Worm (Caenorhabditis elegans) whole organism, L4/young adult: ENCODE measurements around the gene sra-6.

Experiments
- W03F9.2 ChIP-seq: fragments of 150-350 bp; optimal IDR thresholded peaks from 2 replicates; lab custom pipeline; 2014; ENCODE audit warnings: missing biosample characterization, missing genetic modification characterization
- dao-5 ChIP-seq: sonication (generic microtip); optimal IDR thresholded peaks from 2 replicates; lab custom pipeline; 2016; ENCODE audit warnings: missing genotype, missing genetic modification characterization, moderate library complexity, missing compliant biosample characterization
- him-1 ChIP-seq: sonication (generic microtip); optimal IDR thresholded peaks from 2 replicates; lab custom pipeline; 2016; ENCODE audit warnings: missing genotype, missing genetic modification reagents, missing genetic modification characterization, missing compliant biosample characterization

The sra-6 gene

DNA sequence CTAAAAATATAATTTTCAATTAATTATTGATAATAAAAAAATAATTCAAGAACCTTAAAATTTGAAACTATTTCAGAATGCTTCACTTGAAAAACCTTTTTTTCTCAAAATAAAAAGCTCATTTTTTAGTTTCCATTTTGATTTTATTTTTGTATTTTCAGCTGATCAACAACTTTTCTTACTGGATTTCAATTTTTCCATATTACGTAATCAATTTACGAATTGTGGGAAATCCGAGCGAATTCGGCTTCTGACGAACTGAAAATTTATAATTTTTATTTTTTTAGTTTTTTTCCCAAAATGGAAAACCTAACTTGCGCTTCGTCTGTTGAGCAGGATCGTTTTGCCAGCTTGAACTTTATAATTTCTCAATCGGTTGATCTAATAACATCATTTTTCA lies 13.2 kb downstream of the sra-6 start, which contains the start of gene sra-8:
Gene sra-8 (plus strand): TSS at position 301 of the 400 bp plus-strand sequence.
- TF ChIP-seq W03F9.2 (no peak), him-1 (no peak), dao-5 (tag; lab: Kevin White, UChicago) (no peak)

DNA sequence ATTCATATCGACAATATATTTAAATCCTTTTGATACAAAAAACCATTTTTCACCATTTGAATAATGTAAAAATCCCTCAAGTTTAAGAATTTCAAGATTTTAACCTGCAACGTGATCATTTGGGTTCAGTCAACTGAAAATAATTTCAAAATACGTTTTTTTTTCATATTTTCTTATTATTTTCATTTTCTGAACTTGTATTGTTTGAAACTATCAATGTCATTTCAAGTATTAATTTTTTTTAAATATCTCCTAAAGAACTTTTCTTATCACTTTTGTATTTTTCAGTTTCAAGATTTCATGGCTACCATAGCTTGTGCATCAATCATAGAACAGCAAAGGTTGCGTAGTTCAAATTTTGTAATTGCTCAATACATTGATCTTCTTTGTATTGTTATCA lies 18.6 kb downstream of the sra-6 start, which contains the start of gene sra-9:
Gene sra-9 (plus strand): TSS at position 301 of the 400 bp plus-strand sequence.
- TF ChIP-seq W03F9.2 (no peak), dao-5 (tag; lab: Kevin White, UChicago) (no peak), him-1 (no peak)

DNA sequence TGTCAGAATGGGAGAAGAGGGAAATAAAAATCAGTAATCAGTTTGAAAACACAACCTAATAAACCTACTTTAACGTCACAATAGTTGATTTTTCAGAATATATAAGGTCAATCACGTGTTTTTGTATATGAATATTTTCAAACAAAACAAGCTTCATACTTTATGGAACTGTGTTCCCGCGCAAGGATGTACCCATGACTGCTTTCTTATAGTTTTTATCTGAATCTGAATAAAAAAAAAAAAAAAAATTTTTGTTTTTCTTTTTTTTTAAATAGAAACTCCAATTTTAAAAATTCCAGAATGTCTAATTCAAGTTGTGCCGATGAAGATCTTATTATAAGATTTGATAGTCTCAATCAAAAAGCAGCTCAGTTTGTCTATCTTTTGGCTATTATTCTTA lies 22.1 kb downstream of the sra-6 start, which contains the start of gene sra-2:
Gene sra-2 (plus strand): TSS at position 301 of the 400 bp plus-strand sequence.
- no peak for TF ChIP-seq dao-5 (tag; lab: Kevin White, UChicago)
- no peak for TF ChIP-seq W03F9.2
- no peak for TF ChIP-seq him-1

DNA sequence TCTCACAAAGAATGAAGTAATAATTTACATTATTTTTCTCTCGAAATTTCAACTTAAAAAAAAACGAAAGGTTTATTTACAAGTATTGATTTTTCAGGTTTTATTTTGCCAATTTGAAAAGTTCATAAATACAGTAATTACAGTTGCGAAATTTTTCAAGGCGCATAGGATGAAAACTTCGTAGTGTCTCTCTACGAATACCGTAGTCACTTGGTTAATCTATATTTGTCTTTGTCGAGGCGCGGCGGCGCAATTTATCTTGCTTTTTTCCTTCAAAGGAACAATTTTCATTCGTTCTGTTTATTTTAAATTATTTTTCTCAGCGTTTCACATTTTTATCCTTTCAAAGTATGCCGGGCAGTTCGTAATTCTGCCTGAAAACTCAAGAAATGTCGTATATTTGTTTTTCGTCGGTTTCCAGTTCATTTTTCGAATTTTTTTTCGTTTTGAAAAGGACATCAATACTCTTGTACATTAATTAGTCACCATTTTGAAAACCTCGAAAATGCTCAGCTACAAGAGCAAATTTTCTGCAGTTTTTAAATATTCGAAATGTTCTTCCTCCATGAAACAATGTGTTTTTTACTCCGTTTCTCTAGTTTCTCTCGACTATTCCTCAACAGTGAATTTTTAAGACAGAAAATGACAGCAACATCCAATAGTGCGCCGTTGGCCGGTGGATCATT lies 26.9 kb downstream of the sra-6 start, which contains the start of gene mex-6:
Gene mex-6 (plus strand): TSS at position 636 of the 686 bp plus-strand sequence.
- no peak for TF ChIP-seq him-1

DNA sequence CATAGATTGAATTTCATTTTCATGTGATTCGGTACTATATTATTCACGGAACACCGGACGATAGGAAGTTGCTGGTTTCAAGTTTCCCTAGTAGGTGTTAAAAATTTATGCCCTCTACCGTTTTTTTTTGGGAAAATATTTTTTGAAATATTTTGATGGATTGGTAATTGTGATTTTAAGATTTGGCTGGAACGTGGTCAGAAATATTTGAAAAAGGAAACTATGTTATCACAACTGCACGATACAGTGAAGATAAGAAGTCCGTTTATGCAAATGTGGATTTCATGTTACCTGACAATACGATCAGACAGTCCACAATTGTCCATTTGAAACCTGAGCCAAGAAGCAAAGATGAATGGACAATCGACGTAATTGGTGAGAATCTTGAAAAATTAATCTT lies 27.6 kb downstream of the sra-6 start, which contains the start of gene AH6.17:
Gene AH6.17 (plus strand): TSS at position 185 of the 400 bp plus-strand sequence.
- TF ChIP-seq dao-5 (tag; lab: Kevin White, UChicago): no peak
- TF ChIP-seq him-1: no peak
- no peak for TF ChIP-seq W03F9.2

DNA sequence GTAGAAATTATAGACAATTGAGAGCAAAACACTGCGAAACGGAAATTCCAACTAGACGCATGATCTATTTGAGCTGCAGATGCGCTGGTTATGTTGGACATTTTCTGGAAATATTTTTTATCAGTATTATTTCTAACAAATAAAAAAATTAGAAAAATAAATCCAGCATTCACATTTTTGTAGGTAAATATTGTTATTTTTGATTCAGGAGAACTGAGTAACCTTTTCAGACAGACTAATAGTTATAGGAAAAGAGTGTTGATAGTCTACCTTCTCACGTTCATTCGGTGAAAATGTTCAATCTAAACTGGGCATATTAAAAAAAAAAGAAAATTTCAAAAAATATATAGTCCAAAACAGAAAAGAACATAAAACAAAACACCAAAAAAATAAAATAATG lies 29.0 kb downstream of the sra-6 start, which contains the start of gene sra-1:
Gene sra-1 (minus strand): TSS at position 101 of the 400 bp plus-strand sequence.
- TF ChIP-seq him-1 (no peak), dao-5 (tag; lab: Kevin White, UChicago) (no peak), W03F9.2 (no peak)

DNA sequence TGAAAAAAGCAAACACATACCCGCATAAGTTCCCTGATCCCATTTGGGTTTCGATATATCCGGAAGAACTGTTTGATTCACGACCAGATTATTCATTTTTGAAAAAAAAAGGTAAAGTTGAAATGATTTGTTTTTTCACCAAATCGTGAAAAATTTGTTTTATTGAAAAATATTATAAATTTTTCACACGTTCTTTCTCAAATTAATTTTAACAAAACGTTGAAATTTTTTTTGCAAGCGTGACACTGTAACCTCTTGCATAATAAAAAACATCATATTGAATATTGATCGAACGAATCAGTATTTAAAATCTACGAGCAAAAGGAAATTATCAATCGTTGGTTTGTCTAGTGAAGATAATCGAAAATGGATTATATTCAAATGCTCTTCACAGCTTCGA lies 31.8 kb downstream of the sra-6 start, which contains the start of the genes sfxn-1.1 and AH6.3:
Gene sfxn-1.1 (minus strand): TSS at position 101 of the 400 bp plus-strand sequence.
Gene AH6.3 (plus strand): TSS at position 275 of the 400 bp plus-strand sequence.
- TF ChIP-seq him-1 (no peak), W03F9.2 (no peak), dao-5 (tag; lab: Kevin White, UChicago) (no peak)

DNA sequence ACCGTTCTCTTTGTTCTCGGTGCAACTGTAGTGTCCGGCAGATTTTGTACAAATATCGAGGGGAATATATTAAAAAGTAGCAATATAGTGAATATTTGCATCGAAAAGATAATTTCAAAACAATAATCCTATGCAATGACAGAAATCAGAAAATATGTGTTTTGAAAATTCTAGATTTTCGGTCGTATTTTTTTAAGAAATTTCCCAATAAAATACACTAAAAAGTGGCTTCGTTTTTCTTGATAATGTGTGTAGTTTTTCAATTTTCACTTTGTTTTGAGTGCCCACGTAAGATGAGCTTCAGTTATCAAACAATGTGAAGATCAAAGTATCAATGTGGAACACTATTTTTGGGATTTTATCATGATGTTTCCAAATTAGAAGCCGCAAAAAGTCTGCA lies 33.8 kb downstream of the sra-6 start, which contains the start of gene gcy-1:
Gene gcy-1 (minus strand): TSS at position 101 of the 400 bp plus-strand sequence.
- TF ChIP-seq W03F9.2: no peak
- no peak for TF ChIP-seq dao-5 (tag; lab: Kevin White, UChicago)
- no peak for TF ChIP-seq him-1

DNA sequence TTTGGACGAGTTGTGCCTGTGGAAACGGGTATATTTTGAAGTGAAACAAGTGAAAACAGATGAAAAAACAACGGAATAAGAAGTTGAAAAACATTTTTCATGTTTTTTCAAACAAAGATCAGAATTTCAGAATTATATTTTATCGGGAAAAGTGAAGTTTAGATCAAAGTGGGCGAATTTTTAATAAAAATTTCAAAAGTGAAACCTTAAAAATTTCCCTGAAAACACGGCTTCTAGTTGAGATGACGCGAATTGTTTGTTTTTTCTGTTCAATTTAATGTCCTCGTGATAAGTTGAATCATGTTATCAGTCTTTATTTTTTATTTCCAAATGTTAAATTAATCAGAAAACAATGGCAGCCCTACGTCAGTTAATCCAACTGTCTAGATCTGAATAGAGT lies 43.4 kb downstream of the sra-6 start, which contains the start of gene gcy-3:
Gene gcy-3 (minus strand): TSS at position 101 of the 400 bp plus-strand sequence.
- no peak for TF ChIP-seq W03F9.2
- no peak for TF ChIP-seq him-1
- TF ChIP-seq dao-5 (tag; lab: Kevin White, UChicago): no peak

DNA sequence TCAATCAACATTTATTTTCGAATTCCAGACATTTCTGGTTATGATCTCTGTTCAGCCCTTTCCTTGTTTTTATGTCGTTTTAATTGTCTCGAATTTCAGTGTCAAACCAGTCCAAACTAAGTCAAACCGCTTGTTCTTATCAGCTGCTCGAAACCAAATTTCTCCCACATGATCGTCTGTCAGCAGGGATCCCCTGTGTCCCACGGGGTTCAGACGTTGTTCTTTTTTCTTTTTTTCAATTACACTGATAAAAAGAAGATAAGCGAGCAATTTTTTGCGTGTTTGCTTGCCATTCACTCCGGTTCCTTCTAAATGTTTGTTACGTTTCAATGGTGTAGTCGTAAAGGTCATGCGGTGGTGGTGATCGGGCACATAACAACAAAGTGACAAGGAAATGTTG lies 48.7 kb downstream of the sra-6 start:
- TF ChIP-seq dao-5 (tag; lab: Kevin White, UChicago): no peak
- no peak for TF ChIP-seq him-1
- no peak for TF ChIP-seq W03F9.2

DNA sequence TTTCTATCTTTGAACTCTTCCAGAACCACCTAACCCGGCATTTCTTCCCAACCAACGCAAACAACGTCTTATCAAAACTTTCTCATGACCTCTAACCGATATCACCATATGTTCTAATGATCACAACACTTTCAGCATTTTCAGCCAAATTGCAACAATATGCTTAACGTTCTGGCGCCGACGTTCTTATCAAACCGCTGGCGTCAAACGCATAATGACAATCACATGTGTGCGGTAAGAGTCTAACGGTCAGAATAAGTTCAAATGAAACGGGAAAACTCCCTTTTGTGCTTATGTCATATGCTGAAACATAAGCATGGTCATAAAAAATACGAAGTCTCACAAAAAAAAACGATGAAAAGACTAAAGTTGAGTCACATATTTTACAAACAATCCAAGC lies 49.7 kb downstream of the sra-6 start:
- TF ChIP-seq dao-5 (tag; lab: Kevin White, UChicago) (no peak), W03F9.2 (no peak), him-1 (no peak)

DNA sequence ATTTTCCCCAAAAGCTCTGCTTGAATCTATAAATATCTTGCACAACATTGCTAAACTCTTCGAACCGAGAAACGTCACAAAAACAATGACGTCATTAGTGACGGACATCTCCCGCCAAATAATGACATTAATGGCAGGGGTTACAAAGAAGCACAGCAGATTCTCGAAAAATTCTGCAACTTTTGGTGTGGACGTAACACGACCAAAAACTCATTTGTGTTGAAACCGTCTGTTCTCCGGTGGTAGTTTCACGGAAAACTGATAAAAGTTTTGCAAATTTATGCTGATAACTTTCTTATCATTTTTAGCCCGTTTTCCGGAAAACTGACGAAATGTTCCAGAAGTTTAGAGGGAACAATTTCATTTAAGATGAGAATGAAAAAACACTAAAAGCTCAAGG lies 52.0 kb downstream of the sra-6 start:
- no peak for TF ChIP-seq him-1
- TF ChIP-seq dao-5 (tag; lab: Kevin White, UChicago): no peak
- TF ChIP-seq W03F9.2: no peak
